Worm (Caenorhabditis elegans) whole organism, L4 larva: ENCODE data around the gene lys-10.

ENCODE experiments used
- lin-15B ChIP-seq: fragments of 150-350 bp; sonication (generic microtip); optimal IDR thresholded peaks from 3 replicates; lab custom pipeline; 2014; ENCODE audit warnings: missing biosample characterization, missing genetic modification characterization
- ztf-11 ChIP-seq: fragments of 150-350 bp; optimal IDR thresholded peaks from 2 replicates; lab custom pipeline; 2014; ENCODE audit warnings: missing biosample characterization, missing genetic modification characterization

- TF ChIP-seq ztf-11 (no peak), lin-15B (tag; lab: Kevin White, UChicago) (no peak)
Measured at ce11 chrIV:8333988-8334863, 1.6 kb downstream of the lys-10 start, which contains the start of gene his-32.
